Fruit fly (Drosophila melanogaster) whole organism, embryonic: Measurements from ENCODE around the gene CG13127.

Experiments
- B-H2 ChIP-seq: fragments of 200-800 bp; sonication (Bioruptor generic); optimal IDR thresholded peaks from 2 replicates; lab custom pipeline; 2018; ENCODE audit warnings: missing biosample characterization, mild to moderate bottlenecking, missing genetic modification characterization
- Bteb2 ChIP-seq: fragments of 200-800 bp; sonication (Bioruptor generic); optimal IDR thresholded peaks from 2 replicates; lab custom pipeline; 2016; ENCODE audit warnings: missing biosample characterization, missing genetic modification characterization
- CG10366 ChIP-seq: fragments of 200-800 bp; sonication (Bioruptor generic); IDR thresholded peaks from 2 replicates; pipeline ENCODE4 v1.3.6; 2022; ENCODE audit warnings: missing biosample characterization, missing genetic modification characterization
- CG10462 ChIP-seq: fragments of 200-800 bp; sonication (Bioruptor generic); optimal IDR thresholded peaks from 2 replicates; lab custom pipeline; 2016; ENCODE audit warnings: missing biosample characterization, missing genetic modification characterization
- CG11085 ChIP-seq: fragments of 200-800 bp; sonication (Bioruptor generic); IDR thresholded peaks from 2 replicates; pipeline ENCODE4 v1.3.6; 2022; ENCODE audit warnings: missing biosample characterization, missing genetic modification characterization
- CG12219 ChIP-seq: fragments of 200-800 bp; sonication (Bioruptor generic); optimal IDR thresholded peaks from 3 replicates; lab custom pipeline; 2018; ENCODE audit warnings: missing biosample characterization, mild to moderate bottlenecking, missing genetic modification characterization
- CG13123 ChIP-seq: fragments of 200-800 bp; sonication (Bioruptor generic); optimal IDR thresholded peaks from 2 replicates; lab custom pipeline; 2016; ENCODE audit warnings: missing biosample characterization, missing genetic modification characterization
- CG13894 ChIP-seq: fragments of 200-800 bp; sonication (Bioruptor generic); optimal IDR thresholded peaks from 3 replicates; lab custom pipeline; 2018; ENCODE audit warnings: missing biosample characterization, mild to moderate bottlenecking, missing genetic modification characterization, moderate library complexity
- CG15601 ChIP-seq: fragments of 200-800 bp; sonication (Bioruptor generic); optimal IDR thresholded peaks from 3 replicates; lab custom pipeline; 2019; ENCODE audit warnings: missing biosample characterization, mild to moderate bottlenecking, missing genetic modification characterization, moderate library complexity
- CG17829 ChIP-seq: fragments of 200-800 bp; optimal IDR thresholded peaks from 2 replicates; lab custom pipeline; 2019; ENCODE audit warnings: missing biosample characterization, mild to moderate bottlenecking, missing genetic modification characterization, moderate library complexity
- CG1832 ChIP-seq: fragments of 200-800 bp; sonication (Bioruptor generic); optimal IDR thresholded peaks from 2 replicates; lab custom pipeline; 2017; ENCODE audit warnings: missing biosample characterization, mild to moderate bottlenecking, missing genetic modification characterization, inconsistent platforms
- CG18599 ChIP-seq: fragments of 200-800 bp; sonication (Bioruptor generic); optimal IDR thresholded peaks from 3 replicates; lab custom pipeline; 2017; ENCODE audit warnings: missing biosample characterization, missing genetic modification characterization, mild to moderate bottlenecking, moderate library complexity, missing genetic modification reagents
- CG2129 ChIP-seq: fragments of 200-800 bp; sonication (Bioruptor generic); IDR thresholded peaks from 2 replicates; pipeline ENCODE4 v1.3.6; 2022; ENCODE audit warnings: missing biosample characterization, missing genetic modification characterization; ENCODE audit not compliant: partially characterized antibody
- CG3281 ChIP-seq: fragments of 200-800 bp; sonication (Bioruptor generic); optimal IDR thresholded peaks from 3 replicates; lab custom pipeline; 2017; ENCODE audit warnings: missing biosample characterization, mild to moderate bottlenecking, missing genetic modification characterization
- CG42726 ChIP-seq: fragments of 200-800 bp; sonication (Bioruptor generic); IDR thresholded peaks from 2 replicates; pipeline ENCODE4 v1.3.6; 2022; ENCODE audit warnings: missing biosample characterization, missing genetic modification characterization; ENCODE audit not compliant: partially characterized antibody
- CG4730 ChIP-seq: fragments of 200-800 bp; sonication (Bioruptor generic); IDR thresholded peaks from 2 replicates; pipeline ENCODE4 v1.3.6; 2022; ENCODE audit warnings: missing biosample characterization, missing genetic modification characterization
- CG6254 ChIP-seq: fragments of 200-800 bp; sonication (Bioruptor generic); optimal IDR thresholded peaks from 3 replicates; lab custom pipeline; 2017; ENCODE audit warnings: mild to moderate bottlenecking, missing biosample characterization, missing genetic modification reagents, missing genetic modification characterization
- CG6683 ChIP-seq: fragments of 200-800 bp; sonication (Bioruptor generic); optimal IDR thresholded peaks from 2 replicates; lab custom pipeline; 2017; ENCODE audit warnings: missing biosample characterization, mild to moderate bottlenecking, missing genetic modification characterization, missing genetic modification reagents
- CG7928 ChIP-seq: fragments of 200-800 bp; sonication (Bioruptor generic); optimal IDR thresholded peaks from 2 replicates; lab custom pipeline; 2017; ENCODE audit warnings: missing biosample characterization, mild to moderate bottlenecking, missing genetic modification characterization
- CG7963 ChIP-seq: fragments of 200-800 bp; sonication (Bioruptor generic); IDR thresholded peaks from 3 replicates; pipeline ENCODE4 v1.3.6; 2022; ENCODE audit warnings: missing biosample characterization, missing genetic modification characterization; ENCODE audit not compliant: partially characterized antibody
- CG8089 ChIP-seq: fragments of 200-800 bp; sonication (Bioruptor generic); optimal IDR thresholded peaks from 3 replicates; lab custom pipeline; 2016; ENCODE audit warnings: missing biosample characterization, missing genetic modification characterization
- CG8765 ChIP-seq: fragments of 200-800 bp; sonication (Bioruptor generic); IDR thresholded peaks from 2 replicates; pipeline ENCODE4 v1.3.6; 2022; ENCODE audit warnings: missing biosample characterization, missing genetic modification characterization
- CG8924 ChIP-seq: fragments of 200-800 bp; optimal IDR thresholded peaks from 3 replicates; lab custom pipeline; 2019; ENCODE audit warnings: missing biosample characterization, mild to moderate bottlenecking, missing genetic modification characterization, moderate library complexity
- Dek ChIP-seq: fragments of 200-800 bp; sonication (Bioruptor generic); optimal IDR thresholded peaks from 3 replicates; lab custom pipeline; 2019; ENCODE audit warnings: missing biosample characterization, mild to moderate bottlenecking, missing genetic modification characterization, moderate library complexity
- Fer1 ChIP-seq: fragments of 200-800 bp; sonication (Bioruptor generic); optimal IDR thresholded peaks from 2 replicates; lab custom pipeline; 2017; ENCODE audit warnings: missing biosample characterization, mild to moderate bottlenecking, missing genetic modification characterization
- Fer3 ChIP-seq: fragments of 200-800 bp; sonication (Bioruptor generic); optimal IDR thresholded peaks from 2 replicates; lab custom pipeline; 2018; ENCODE audit warnings: missing biosample characterization, mild to moderate bottlenecking, missing genetic modification characterization, moderate library complexity
- HLH4C ChIP-seq: fragments of 200-800 bp; sonication (Bioruptor generic); IDR thresholded peaks from 3 replicates; pipeline ENCODE4 v1.3.6; 2022; ENCODE audit warnings: missing biosample characterization, missing genetic modification characterization; ENCODE audit not compliant: partially characterized antibody
- HLHmδ ChIP-seq: fragments of 200-800 bp; sonication (Bioruptor generic); optimal IDR thresholded peaks from 2 replicates; lab custom pipeline; 2018; ENCODE audit warnings: missing biosample characterization, mild to moderate bottlenecking, missing genetic modification characterization, moderate library complexity
- NK7.1 ChIP-seq: fragments of 200-800 bp; sonication (Bioruptor generic); optimal IDR thresholded peaks from 3 replicates; lab custom pipeline; 2016; ENCODE audit warnings: missing biosample characterization, missing genetic modification characterization
- Opbp ChIP-seq: fragments of 200-800 bp; sonication (Bioruptor generic); IDR thresholded peaks from 3 replicates; pipeline ENCODE4 v1.3.6; 2022; ENCODE audit warnings: missing biosample characterization, missing genetic modification characterization; ENCODE audit not compliant: partially characterized antibody
- PHDP ChIP-seq: fragments of 200-800 bp; sonication (Bioruptor generic); optimal IDR thresholded peaks from 3 replicates; lab custom pipeline; 2018; ENCODE audit warnings: missing biosample characterization, mild to moderate bottlenecking, missing genetic modification characterization, moderate library complexity
- Sry-δ ChIP-seq: fragments of 200-800 bp; sonication (Bioruptor generic); optimal IDR thresholded peaks from 2 replicates; lab custom pipeline; 2016; ENCODE audit warnings: missing biosample characterization, missing genetic modification characterization
- amos ChIP-seq: fragments of 200-800 bp; sonication (Bioruptor generic); IDR thresholded peaks from 2 replicates; pipeline ENCODE4 v1.3.6; 2022; ENCODE audit warnings: missing biosample characterization, missing genetic modification characterization; ENCODE audit not compliant: partially characterized antibody
- btn ChIP-seq: fragments of 200-800 bp; sonication (Bioruptor generic); optimal IDR thresholded peaks from 2 replicates; lab custom pipeline; 2016; ENCODE audit warnings: missing biosample characterization, missing genetic modification characterization
- chif ChIP-seq, 2 experiments: fragments of 200-800 bp; sonication (Bioruptor generic); optimal IDR thresholded peaks; 3 replicates each; lab custom pipeline; 2016; ENCODE audit warnings: missing biosample characterization in 2 of 2, missing genetic modification characterization in 2 of 2
- chm ChIP-seq: fragments of 200-800 bp; sonication (Bioruptor generic); IDR thresholded peaks from 2 replicates; pipeline ENCODE4 v1.3.6; 2022; ENCODE audit warnings: missing biosample characterization, missing genetic modification characterization
- fd96Cb ChIP-seq: fragments of 200-800 bp; sonication (Bioruptor generic); optimal IDR thresholded peaks from 2 replicates; lab custom pipeline; 2018; ENCODE audit warnings: missing biosample characterization, mild to moderate bottlenecking, missing genetic modification characterization, moderate library complexity
- gsb ChIP-seq: fragments of 200-800 bp; sonication (Bioruptor generic); IDR thresholded peaks from 2 replicates; pipeline ENCODE4 v1.3.6; 2022; ENCODE audit warnings: missing biosample characterization, missing genetic modification characterization
- lola ChIP-seq, 3 experiments: fragments of >200 bp in 2 of 3; fragments of 200-800 bp in 1 of 3; sonication (Bioruptor generic) in 1 of 3; optimal IDR thresholded peaks; 2 replicates each; lab custom pipeline; 2017 to 2019; ENCODE audit warnings: missing biosample characterization in 3 of 3, missing genetic modification characterization in 3 of 3, mild to moderate bottlenecking in 1 of 3, moderate library complexity in 1 of 3
- lov ChIP-seq, 2 experiments: fragments of 200-800 bp in 1 of 2; fragments of >200 bp in 1 of 2; sonication (Bioruptor generic) in 1 of 2; IDR thresholded peaks in 1 of 2; optimal IDR thresholded peaks in 1 of 2; 2 replicates in 1 of 2; 3 replicates in 1 of 2; pipeline versions ENCODE4 v1.3.6 to Lab custom; 2017 to 2022; ENCODE audit warnings: missing biosample characterization in 1 of 2, missing genetic modification characterization in 1 of 2
- mirr ChIP-seq: fragments of 200-800 bp; sonication (Bioruptor generic); optimal IDR thresholded peaks from 3 replicates; lab custom pipeline; 2018; ENCODE audit warnings: missing biosample characterization, mild to moderate bottlenecking, missing genetic modification characterization
- nerfin-2 ChIP-seq: fragments of 200-800 bp; sonication (Bioruptor generic); IDR thresholded peaks from 2 replicates; pipeline ENCODE4 v1.3.6; 2022; ENCODE audit warnings: missing biosample characterization, missing genetic modification characterization; ENCODE audit not compliant: partially characterized antibody
- pan ChIP-seq, 4 experiments: fragments of >200 bp in 3 of 4; fragments of 200-800 bp in 1 of 4; sonication (Bioruptor generic) in 1 of 4; optimal IDR thresholded peaks in 3 of 4; IDR thresholded peaks in 1 of 4; 2 replicates each; pipeline versions ENCODE4 v1.3.6 to Lab custom; 2017 to 2022; ENCODE audit warnings: missing biosample characterization in 2 of 4, missing genetic modification characterization in 2 of 4, mixed read lengths in 1 of 4
- pnt ChIP-seq: fragments of 200-800 bp; sonication (Bioruptor generic); optimal IDR thresholded peaks from 3 replicates; lab custom pipeline; 2016; ENCODE audit warnings: missing biosample characterization, missing genetic modification characterization
- sens ChIP-seq: fragments of 200-800 bp; sonication (Bioruptor generic); peaks from one replicate; lab custom pipeline; 2016; ENCODE audit warnings: missing biosample characterization, missing genetic modification characterization
- seq ChIP-seq: fragments of 200-800 bp; sonication (Bioruptor generic); IDR thresholded peaks from 2 replicates; pipeline ENCODE4 v1.3.6; 2022; ENCODE audit warnings: missing biosample characterization, missing genetic modification characterization
- stwl ChIP-seq: fragments of 200-800 bp; sonication (Bioruptor generic); optimal IDR thresholded peaks from 3 replicates; lab custom pipeline; 2018; ENCODE audit warnings: missing biosample characterization, mild to moderate bottlenecking, missing genetic modification characterization, moderate library complexity
- twi ChIP-seq: fragments of 200-800 bp; optimal IDR thresholded peaks from 2 replicates; lab custom pipeline; 2019; ENCODE audit warnings: missing biosample characterization, mild to moderate bottlenecking, missing genetic modification characterization, moderate library complexity

CG13127 gene

DNA sequence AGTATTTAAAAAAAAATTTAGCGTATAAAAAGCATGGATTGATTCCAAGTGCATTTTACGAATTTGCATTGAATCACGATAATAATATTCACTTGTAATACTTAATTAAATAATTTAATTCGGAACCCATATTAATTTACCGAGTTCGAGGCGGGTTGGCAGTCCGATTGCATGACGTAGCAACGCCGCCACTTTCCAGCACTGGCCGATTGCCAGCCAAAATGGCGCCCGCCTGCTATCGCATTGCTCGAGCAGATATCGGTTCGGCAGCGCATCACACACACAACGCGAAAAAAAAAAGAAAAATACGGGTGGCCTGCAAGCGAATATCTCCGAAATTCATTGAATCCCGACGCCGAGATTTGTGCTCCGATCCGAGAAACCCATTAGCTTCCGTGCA, 22.9 kb upstream of the CG13127 start, which contains the start of gene Ndf (continued):
- no peak for TF ChIP-seq CG1832 (GFP tag; lab: Kevin White, UChicago)
- peak; percentile 62 for TF ChIP-seq CG3281 (GFP tag; lab: Kevin White, UChicago)
- no peak for TF ChIP-seq CG7928 (GFP tag; lab: Kevin White, UChicago)
- peak; percentile 52 to 62 for TF ChIP-seq chif (GFP tag; optimal IDR thresholded peaks at IDR 0.05; lab: Kevin White, UChicago)
- TF ChIP-seq fd96Cb (tag; lab: Kevin White, UChicago) = peak; percentile 21
- peak; percentile 34 for TF ChIP-seq Fer3
- peak; percentile 60; the same call in 2 of the 3 replicates for TF ChIP-seq CG7963 (GFP tag; lab: Robert Waterston, UW)
- TF ChIP-seq CG4730 (GFP tag; lab: Robert Waterston, UW) = peak; percentile 51
- TF ChIP-seq NK7.1 = no peak
- peak; percentile 86 for TF ChIP-seq Sry-δ (GFP tag; lab: Kevin White, UChicago)
- TF ChIP-seq HLH4C (GFP tag; lab: Robert Waterston, UW) = peak; percentile 67
- peak; percentile 29 for TF ChIP-seq Bteb2 (GFP tag; lab: Kevin White, UChicago)
- TF ChIP-seq amos (GFP tag; lab: Robert Waterston, UW) = peak; percentile 85
- peak; percentile 7 for TF ChIP-seq CG6254 (GFP tag; lab: Kevin White, UChicago)
- peak; percentile 15 for TF ChIP-seq CG13894 (tag; lab: Kevin White, UChicago)
- peak; percentile 6 for TF ChIP-seq twi (tag; lab: Kevin White, UChicago)
- TF ChIP-seq CG18599 (GFP tag; lab: Kevin White, UChicago) = no peak
- TF ChIP-seq CG17829 (tag; lab: Kevin White, UChicago) = peak; percentile 61
- TF ChIP-seq CG6683 (GFP tag; lab: Kevin White, UChicago) = peak; percentile 9
- peak; percentile 41 for TF ChIP-seq CG2129
- peak; percentile 33 for TF ChIP-seq CG15601 (tag; lab: Kevin White, UChicago)
- peak; percentile 3 for TF ChIP-seq CG13123 (GFP tag; lab: Kevin White, UChicago)
- no peak for TF ChIP-seq btn (GFP tag; lab: Kevin White, UChicago)
- no peak for TF ChIP-seq pan (optimal IDR thresholded peaks at IDR 0.05; lab: Kevin White, UChicago)
- TF ChIP-seq pan (GFP tag; optimal IDR thresholded peaks at IDR 0.05 in 1 of 2, IDR thresholded peaks at IDR 0.05 in 1 of 2) = peak in 1 of 2 experiments; percentile 68
- peak; percentile 53 for TF ChIP-seq Dek (tag; lab: Kevin White, UChicago)
- TF ChIP-seq pnt = peak; percentile 15
- TF ChIP-seq sens (GFP tag; lab: Kevin White, UChicago) = peak; percentile 89
- TF ChIP-seq PHDP (tag; lab: Kevin White, UChicago) = peak; percentile 59
- TF ChIP-seq CG10462 (GFP tag; lab: Kevin White, UChicago) = no peak
- TF ChIP-seq CG42726 (GFP tag; lab: Robert Waterston, UW) = peak; percentile 89
- peak; percentile 82 for TF ChIP-seq B-H2 (GFP tag; lab: Kevin White, UChicago)
- peak; percentile 93 for TF ChIP-seq stwl (tag; lab: Kevin White, UChicago)
- TF ChIP-seq CG8765 (GFP tag; lab: Robert Waterston, UW) = no peak
- peak; percentile 78; the same call in 2 of the 3 replicates for TF ChIP-seq Opbp
- TF ChIP-seq CG8924 (tag; lab: Kevin White, UChicago) = peak; percentile 64
- TF ChIP-seq CG11085 (GFP tag; lab: Robert Waterston, UW) = peak; percentile 67
- TF ChIP-seq CG12219 = no peak
- peak; percentile 87 for TF ChIP-seq chm
- TF ChIP-seq lov (optimal IDR thresholded peaks at IDR 0.05; lab: Kevin White, UChicago) = no peak
- TF ChIP-seq lov (GFP tag; IDR thresholded peaks at IDR 0.05; lab: Robert Waterston, UW) = peak; percentile 76; the same call in 2 of the 3 replicates
- TF ChIP-seq Fer1 = peak; percentile 62
- TF ChIP-seq seq (GFP tag; lab: Robert Waterston, UW) = no peak
- TF ChIP-seq CG10366 (GFP tag; lab: Robert Waterston, UW) = peak; percentile 57
- no peak for TF ChIP-seq gsb (GFP tag; lab: Robert Waterston, UW)
- TF ChIP-seq CG8089 (GFP tag; lab: Kevin White, UChicago) = peak; percentile 31
- TF ChIP-seq mirr (GFP tag; lab: Kevin White, UChicago) = peak; percentile 23
- TF ChIP-seq lola (GFP tag; optimal IDR thresholded peaks at IDR 0.05; lab: Kevin White, UChicago) = peak in 1 of 3 experiments; percentile 46
- TF ChIP-seq nerfin-2 (GFP tag; lab: Robert Waterston, UW) = peak; percentile 30; the same call in 1 of the 2 replicates
- TF ChIP-seq HLHmδ (GFP tag; lab: Kevin White, UChicago) = peak; percentile 73
